Fruit fly (Drosophila melanogaster): ENCODE measurements around the gene FoxK.
A peak's percentile ranks its signal among the peaks of the same experiment; 100 is the strongest.

The FoxK gene

dm6 chr3L:11119901-11120418 is 623 bp downstream of the FoxK start:
- no peak for TF ChIP-seq rn (GFP tag; IDR thresholded peaks at IDR 0.05)
- TF ChIP-seq CG12605 (GFP tag; IDR thresholded peaks at IDR 0.05), result no peak
- TF ChIP-seq Pif1B (GFP tag; optimal IDR thresholded peaks at IDR 0.05), result no peak
- TF ChIP-seq D1 (tag; optimal IDR thresholded peaks at IDR 0.05), result no peak
- no peak for TF ChIP-seq CG32121 (GFP tag; IDR thresholded peaks at IDR 0.05)
- no peak for TF ChIP-seq Ets98B (GFP tag; IDR thresholded peaks at IDR 0.05)
- TF ChIP-seq gl (tag; optimal IDR thresholded peaks at IDR 0.05), result no peak
- TF ChIP-seq CG8301 (tag; optimal IDR thresholded peaks at IDR 0.05), result no peak
- TF ChIP-seq CG15710 (tag; optimal IDR thresholded peaks at IDR 0.05), result no peak
- no peak for TF ChIP-seq fd96Ca (GFP tag; IDR thresholded peaks at IDR 0.05)
- no peak for TF ChIP-seq CG14655 (GFP tag; optimal IDR thresholded peaks at IDR 0.05)
- no peak for TF ChIP-seq CG4496 (GFP tag; IDR thresholded peaks at IDR 0.05)
- TF ChIP-seq CG8159 (tag; optimal IDR thresholded peaks at IDR 0.05), result no peak
- no peak for TF ChIP-seq CG34367 (tag; optimal IDR thresholded peaks at IDR 0.05)
- TF ChIP-seq CG17806 (tag; optimal IDR thresholded peaks at IDR 0.05), result no peak
- no peak for TF ChIP-seq EcR (GFP tag; optimal IDR thresholded peaks at IDR 0.05)
- TF ChIP-seq Snoo (tag; optimal IDR thresholded peaks at IDR 0.05), result no peak

- TF ChIP-seq Ets98B (GFP tag; IDR thresholded peaks at IDR 0.05) (peak; percentile 29; the same call in 1 of the 2 replicates), rn (GFP tag; IDR thresholded peaks at IDR 0.05) (peak; percentile 46), Snoo (tag; optimal IDR thresholded peaks at IDR 0.05) (no peak), fd96Ca (GFP tag; IDR thresholded peaks at IDR 0.05) (peak; percentile 50; the same call in 2 of the 3 replicates), CG4496 (GFP tag; IDR thresholded peaks at IDR 0.05) (peak; percentile 60; the same call in 2 of the 3 replicates), EcR (GFP tag; optimal IDR thresholded peaks at IDR 0.05) (no peak)
These were observed 1.1 kb downstream of the FoxK start for dm6 chr3L:11119396-11119900.

- peak; percentile 67 for TF ChIP-seq CG32121 (GFP tag; IDR thresholded peaks at IDR 0.05)
- TF ChIP-seq Snoo (tag; optimal IDR thresholded peaks at IDR 0.05), result no peak
- peak; percentile 69; the same call in 2 of the 3 replicates for TF ChIP-seq fd96Ca (GFP tag; IDR thresholded peaks at IDR 0.05)
- no peak for TF ChIP-seq CG34367 (tag; optimal IDR thresholded peaks at IDR 0.05)
- TF ChIP-seq CG17806 (tag; optimal IDR thresholded peaks at IDR 0.05), result no peak
- TF ChIP-seq CG9948 (tag; optimal IDR thresholded peaks at IDR 0.05), result no peak
- TF ChIP-seq D1 (tag; optimal IDR thresholded peaks at IDR 0.05), result no peak
- peak; percentile 72 for TF ChIP-seq CG12605 (GFP tag; IDR thresholded peaks at IDR 0.05)
- TF ChIP-seq CG14655 (GFP tag; optimal IDR thresholded peaks at IDR 0.05), result peak; percentile 2
- peak; percentile 65 for TF ChIP-seq Ets98B (GFP tag; IDR thresholded peaks at IDR 0.05)
- TF ChIP-seq CG4496 (GFP tag; IDR thresholded peaks at IDR 0.05), result peak; percentile 59; the same call in 2 of the 3 replicates
- TF ChIP-seq CG15710 (tag; optimal IDR thresholded peaks at IDR 0.05), result no peak
- peak; percentile 42 for TF ChIP-seq Pif1A (GFP tag; optimal IDR thresholded peaks at IDR 0.05)
- TF ChIP-seq Pif1B (GFP tag; optimal IDR thresholded peaks at IDR 0.05), result no peak
- TF ChIP-seq EcR (GFP tag; optimal IDR thresholded peaks at IDR 0.05), result peak; percentile 29
- TF ChIP-seq CG13204 (GFP tag; optimal IDR thresholded peaks at IDR 0.05), result peak; percentile 64
- TF ChIP-seq gl (tag; optimal IDR thresholded peaks at IDR 0.05), result peak; percentile 55
- no peak for TF ChIP-seq rn (GFP tag; IDR thresholded peaks at IDR 0.05)
- no peak for TF ChIP-seq CG8301 (tag; optimal IDR thresholded peaks at IDR 0.05)
- TF ChIP-seq CG10348 (GFP tag; IDR thresholded peaks at IDR 0.05), result no peak
- no peak for TF ChIP-seq CG8159 (tag; optimal IDR thresholded peaks at IDR 0.05)
These were observed 1.8 kb downstream of the FoxK start for dm6 chr3L:11118627-11119395.

dm6 chr3L:11117733-11118132 is 2.9 kb downstream of the FoxK start:
- TF ChIP-seq CG8159 (tag; optimal IDR thresholded peaks at IDR 0.05) (no peak), Pif1B (GFP tag; optimal IDR thresholded peaks at IDR 0.05) (no peak), CG12605 (GFP tag; IDR thresholded peaks at IDR 0.05) (no peak), CG9948 (tag; optimal IDR thresholded peaks at IDR 0.05) (no peak)

- peak; percentile 63 for TF ChIP-seq CG12605 (GFP tag; IDR thresholded peaks at IDR 0.05)
- no peak for TF ChIP-seq D1 (tag; optimal IDR thresholded peaks at IDR 0.05)
- peak; percentile 41 for TF ChIP-seq CG8159 (tag; optimal IDR thresholded peaks at IDR 0.05)
- peak; percentile 62; the same call in 1 of the 3 replicates for TF ChIP-seq CG4496 (GFP tag; IDR thresholded peaks at IDR 0.05)
- no peak for TF ChIP-seq CG17806 (tag; optimal IDR thresholded peaks at IDR 0.05)
- peak; percentile 58; the same call in 1 of the 2 replicates for TF ChIP-seq Ets98B (GFP tag; IDR thresholded peaks at IDR 0.05)
- no peak for TF ChIP-seq CG9948 (tag; optimal IDR thresholded peaks at IDR 0.05)
- TF ChIP-seq CG10348 (GFP tag; IDR thresholded peaks at IDR 0.05), result no peak
- TF ChIP-seq rn (GFP tag; IDR thresholded peaks at IDR 0.05), result no peak
- TF ChIP-seq CG8301 (tag; optimal IDR thresholded peaks at IDR 0.05), result peak; percentile 46
- TF ChIP-seq EcR (GFP tag; optimal IDR thresholded peaks at IDR 0.05), result peak; percentile 78
- peak; percentile 74 for TF ChIP-seq Pif1A (GFP tag; optimal IDR thresholded peaks at IDR 0.05)
- TF ChIP-seq gl (tag; optimal IDR thresholded peaks at IDR 0.05), result peak; percentile 76
- peak; percentile 53 for TF ChIP-seq CG34367 (tag; optimal IDR thresholded peaks at IDR 0.05)
- no peak for TF ChIP-seq CG13204 (GFP tag; optimal IDR thresholded peaks at IDR 0.05)
- peak; percentile 41 for TF ChIP-seq CG15710 (tag; optimal IDR thresholded peaks at IDR 0.05)
- TF ChIP-seq Pif1B (GFP tag; optimal IDR thresholded peaks at IDR 0.05), result peak; percentile 51
- no peak for TF ChIP-seq fd96Ca (GFP tag; IDR thresholded peaks at IDR 0.05)
- no peak for TF ChIP-seq CG32121 (GFP tag; IDR thresholded peaks at IDR 0.05)
- TF ChIP-seq CG14655 (GFP tag; optimal IDR thresholded peaks at IDR 0.05), result no peak
- peak; percentile 65 for TF ChIP-seq Snoo (tag; optimal IDR thresholded peaks at IDR 0.05)
These were observed 7.1 kb downstream of the FoxK start, which contains the start of gene Sod1 for dm6 chr3L:11113198-11114197. Gene Sod1, minus strand, starts transcription at chr3L:11113740.

All from whole organism, pupa.